Worm (Caenorhabditis elegans) whole organism, late embryonic: Measurements from ENCODE around the gene F40C5.2.
"Not testable (repeated sequence)": the region's sequence is repeated elsewhere in the genome, so short reads cannot be mapped to it uniquely, and the experiment has no call there.

Experiments
- F13H6.1 ChIP-seq: sonication (generic microtip); optimal IDR thresholded peaks from 2 replicates; lab custom pipeline; 2016; ENCODE audit warnings: missing genetic modification characterization, missing compliant biosample characterization
- gmeb-2 ChIP-seq: sonication (generic microtip); optimal IDR thresholded peaks from 2 replicates; lab custom pipeline; 2016; ENCODE audit warnings: missing genetic modification characterization, inconsistent platforms, missing compliant biosample characterization
- pros-1 ChIP-seq: fragments of 150-350 bp; optimal IDR thresholded peaks from 2 replicates; lab custom pipeline; 2014; ENCODE audit warnings: missing biosample characterization, missing genetic modification reagents, missing genetic modification characterization

The F40C5.2 gene

DNA sequence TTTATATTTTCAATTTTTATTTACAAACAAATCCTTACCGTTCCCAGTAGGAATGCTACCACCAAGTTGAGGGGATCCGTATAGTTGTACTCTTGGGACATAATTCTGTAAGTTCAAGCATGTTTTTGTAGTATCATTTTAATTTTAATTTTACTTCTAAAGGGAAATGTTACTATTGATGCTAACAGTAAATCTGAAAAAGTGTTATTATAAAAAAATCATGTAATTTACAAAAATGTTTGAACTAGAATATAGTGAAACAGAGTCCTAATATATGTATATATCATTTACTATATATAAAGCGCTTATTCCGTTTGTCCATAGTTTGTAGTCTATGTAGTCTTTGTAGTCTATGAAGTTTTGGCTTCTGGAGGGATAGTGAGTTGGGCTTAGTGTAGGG is 49.8 kb downstream of the F40C5.2 start, which contains the start of gene srx-93:
Gene srx-93, minus strand, starts transcription at position 101 of the 400 bp plus-strand sequence.
- not testable (repeated sequence) for TF ChIP-seq F13H6.1, gmeb-2, pros-1 (tag; lab: Kevin White, UChicago)
